Worm (Caenorhabditis elegans): ENCODE measurements around the gene aldo-1.

ce11 chrIII:13564929-13565328 is at the start of gene aldo-1:
- TF ChIP-seq lsy-2 (tag; optimal IDR thresholded peaks at IDR 0.05), result peak in 1 of 2 experiments; percentile 20
- TF ChIP-seq vab-15 (tag; optimal IDR thresholded peaks at IDR 0.05), result no peak
